Fruit fly (Drosophila melanogaster) whole organism, embryonic: ENCODE data around the gene Coq7.

ENCODE experiments used
- Adf1 ChIP-seq: fragments of 200-800 bp; sonication (Bioruptor generic); IDR thresholded peaks from 2 replicates; pipeline ENCODE4 v1.3.6; 2022; ENCODE audit warnings: missing biosample characterization, missing genetic modification characterization
- B-H1 ChIP-seq: fragments of 200-800 bp; sonication (Bioruptor generic); IDR thresholded peaks from 3 replicates; pipeline ENCODE4 v1.3.6; 2022; ENCODE audit warnings: missing biosample characterization, missing genetic modification characterization
- B-H2 ChIP-seq: fragments of 200-800 bp; sonication (Bioruptor generic); optimal IDR thresholded peaks from 2 replicates; lab custom pipeline; 2018; ENCODE audit warnings: missing biosample characterization, mild to moderate bottlenecking, missing genetic modification characterization
- C15 ChIP-seq: fragments of 200-800 bp; sonication (Bioruptor generic); IDR thresholded peaks from 3 replicates; pipeline ENCODE4 v1.3.6; 2022; ENCODE audit warnings: missing biosample characterization, missing genetic modification characterization
- CG10543 ChIP-seq: fragments of 200-800 bp; sonication (Bioruptor generic); optimal IDR thresholded peaks from 3 replicates; lab custom pipeline; 2017; ENCODE audit warnings: missing biosample characterization, mild to moderate bottlenecking, missing genetic modification characterization, moderate library complexity
- CG11504 ChIP-seq: fragments of 200-800 bp; sonication (Bioruptor generic); optimal IDR thresholded peaks from 3 replicates; lab custom pipeline; 2019; ENCODE audit warnings: missing biosample characterization, mild to moderate bottlenecking, missing genetic modification characterization, moderate library complexity
- CG11560 ChIP-seq: fragments of 200-800 bp; sonication (Bioruptor generic); IDR thresholded peaks from 3 replicates; pipeline ENCODE4 v1.3.6; 2022; ENCODE audit warnings: missing biosample characterization, missing genetic modification characterization
- CG12659 ChIP-seq: fragments of 200-800 bp; sonication (Bioruptor generic); optimal IDR thresholded peaks from 3 replicates; lab custom pipeline; 2017; ENCODE audit warnings: mild to moderate bottlenecking, missing biosample characterization, missing genetic modification reagents, missing genetic modification characterization
- CG14014 ChIP-seq: fragments of 200-800 bp; sonication (Bioruptor generic); IDR thresholded peaks from 2 replicates; pipeline ENCODE4 v1.3.6; 2022; ENCODE audit warnings: missing biosample characterization, missing genetic modification characterization
- CG15073 ChIP-seq: fragments of 200-800 bp; sonication (Bioruptor generic); optimal IDR thresholded peaks from 2 replicates; lab custom pipeline; 2016; ENCODE audit warnings: missing biosample characterization, missing genetic modification characterization
- CG1529 ChIP-seq: fragments of 200-800 bp; sonication (Bioruptor generic); optimal IDR thresholded peaks from 3 replicates; lab custom pipeline; 2018; ENCODE audit warnings: missing biosample characterization, missing genetic modification characterization
- CG17568 ChIP-seq: fragments of 200-800 bp; sonication (Bioruptor generic); optimal IDR thresholded peaks from 2 replicates; lab custom pipeline; 2018; ENCODE audit warnings: missing biosample characterization, mild to moderate bottlenecking, missing genetic modification characterization, moderate library complexity
- CG2120 ChIP-seq: fragments of 200-800 bp; sonication (Bioruptor generic); optimal IDR thresholded peaks from 3 replicates; lab custom pipeline; 2016; ENCODE audit warnings: missing biosample characterization, missing genetic modification characterization
- CG2678 ChIP-seq: fragments of 200-800 bp; sonication (Bioruptor generic); optimal IDR thresholded peaks from 3 replicates; lab custom pipeline; 2019; ENCODE audit warnings: missing biosample characterization, mild to moderate bottlenecking, missing genetic modification characterization, moderate library complexity
- CG2712 ChIP-seq: fragments of 200-800 bp; optimal IDR thresholded peaks from 3 replicates; lab custom pipeline; 2019; ENCODE audit warnings: missing biosample characterization, mild to moderate bottlenecking, missing genetic modification characterization, moderate library complexity
- CG34422 ChIP-seq: fragments of 200-800 bp; sonication (Bioruptor generic); IDR thresholded peaks from 3 replicates; pipeline ENCODE4 v1.3.6; 2022; ENCODE audit warnings: missing biosample characterization, missing genetic modification characterization
- CG3847 ChIP-seq: fragments of 200-800 bp; sonication (Bioruptor generic); IDR thresholded peaks from 2 replicates; pipeline ENCODE4 v1.3.6; 2022; ENCODE audit warnings: missing biosample characterization, missing genetic modification characterization
- CG4282 ChIP-seq: fragments of 200-800 bp; sonication (Bioruptor generic); optimal IDR thresholded peaks from 2 replicates; lab custom pipeline; 2016; ENCODE audit warnings: missing biosample characterization, missing genetic modification characterization
- CG6854 ChIP-seq: fragments of 200-800 bp; sonication (Bioruptor generic); optimal IDR thresholded peaks from 3 replicates; lab custom pipeline; 2017; ENCODE audit warnings: missing biosample characterization, mild to moderate bottlenecking, missing genetic modification characterization
- CG7372 ChIP-seq: fragments of 200-800 bp; sonication (Bioruptor generic); IDR thresholded peaks from 2 replicates; pipeline ENCODE4 v1.3.6; 2022; ENCODE audit warnings: missing biosample characterization, missing genetic modification characterization
- CG7963 ChIP-seq: fragments of 200-800 bp; sonication (Bioruptor generic); IDR thresholded peaks from 3 replicates; pipeline ENCODE4 v1.3.6; 2022; ENCODE audit warnings: missing biosample characterization, missing genetic modification characterization; ENCODE audit not compliant: partially characterized antibody
- CG8944 ChIP-seq: fragments of 200-800 bp; sonication (Bioruptor generic); optimal IDR thresholded peaks from 3 replicates; lab custom pipeline; 2016; ENCODE audit warnings: missing biosample characterization, missing genetic modification characterization
- CG9437 ChIP-seq: fragments of 200-800 bp; sonication (Bioruptor generic); optimal IDR thresholded peaks from 2 replicates; lab custom pipeline; 2018; ENCODE audit warnings: missing biosample characterization, mild to moderate bottlenecking, missing genetic modification characterization
- CG9797 ChIP-seq: fragments of 200-800 bp; sonication (Bioruptor generic); optimal IDR thresholded peaks from 3 replicates; lab custom pipeline; 2018; ENCODE audit warnings: missing biosample characterization, mild to moderate bottlenecking, missing genetic modification characterization
- Dfd ChIP-seq, 2 experiments: fragments of >200 bp; optimal IDR thresholded peaks; 2 replicates each; lab custom pipeline; 2017; ENCODE audit warnings: missing biosample characterization in 2 of 2, missing genetic modification characterization in 2 of 2
- ERR ChIP-seq: fragments of 200-800 bp; sonication (Bioruptor generic); optimal IDR thresholded peaks from 2 replicates; lab custom pipeline; 2016; ENCODE audit warnings: missing biosample characterization, missing genetic modification characterization
- Hmx ChIP-seq: fragments of 200-800 bp; sonication (Bioruptor generic); optimal IDR thresholded peaks from 2 replicates; lab custom pipeline; 2016; ENCODE audit warnings: missing biosample characterization, missing genetic modification characterization
- Lpt ChIP-seq: fragments of >200 bp; optimal IDR thresholded peaks from 2 replicates; lab custom pipeline; 2018; ENCODE audit warnings: missing biosample characterization, missing genetic modification characterization
- MBD-R2 ChIP-seq: fragments of 200-800 bp; sonication (Bioruptor generic); IDR thresholded peaks from 2 replicates; pipeline ENCODE4 v1.3.6; 2022; ENCODE audit warnings: missing biosample characterization, missing genetic modification characterization
- Mad ChIP-seq: fragments of 200-800 bp; sonication (Bioruptor generic); optimal IDR thresholded peaks from 2 replicates; lab custom pipeline; 2016; ENCODE audit warnings: missing biosample characterization, missing genetic modification characterization
- Mrtf ChIP-seq: fragments of 200-800 bp; sonication (Bioruptor generic); IDR thresholded peaks from 3 replicates; pipeline ENCODE4 v1.3.6; 2022; ENCODE audit warnings: missing biosample characterization, missing genetic modification characterization
- NFAT ChIP-seq: fragments of 200-800 bp; sonication (Bioruptor generic); IDR thresholded peaks from 2 replicates; pipeline ENCODE4 v1.3.6; 2022; ENCODE audit warnings: missing biosample characterization, missing genetic modification characterization
- Oli ChIP-seq: fragments of 200-800 bp; sonication (Bioruptor generic); optimal IDR thresholded peaks from 2 replicates; lab custom pipeline; 2018; ENCODE audit warnings: missing biosample characterization, mild to moderate bottlenecking, missing genetic modification characterization, moderate library complexity
- Optix ChIP-seq: fragments of 200-800 bp; sonication (Bioruptor generic); IDR thresholded peaks from 3 replicates; pipeline ENCODE4 v1.3.6; 2022; ENCODE audit warnings: missing biosample characterization, missing genetic modification characterization
- Xbp1 ChIP-seq: fragments of 200-800 bp; sonication (Bioruptor generic); optimal IDR thresholded peaks from 3 replicates; lab custom pipeline; 2016; ENCODE audit warnings: missing biosample characterization, mild to moderate bottlenecking, missing genetic modification characterization
- chinmo ChIP-seq: fragments of 200-800 bp; sonication (Bioruptor generic); IDR thresholded peaks from 4 replicates; pipeline ENCODE4 v1.3.6; 2022; ENCODE audit warnings: missing biosample characterization, missing genetic modification characterization; ENCODE audit not compliant: partially characterized antibody
- danr ChIP-seq: fragments of 200-800 bp; sonication (Bioruptor generic); IDR thresholded peaks from 2 replicates; pipeline ENCODE4 v1.3.6; 2022; ENCODE audit warnings: missing biosample characterization, missing genetic modification characterization
- disco-r ChIP-seq: fragments of 200-800 bp; sonication (Bioruptor generic); optimal IDR thresholded peaks from 2 replicates; lab custom pipeline; 2016; ENCODE audit warnings: missing biosample characterization, missing genetic modification characterization
- fu2 ChIP-seq: fragments of 200-800 bp; sonication (Bioruptor generic); optimal IDR thresholded peaks from 2 replicates; lab custom pipeline; 2016; ENCODE audit warnings: missing biosample characterization, missing genetic modification characterization
- gem ChIP-seq: fragments of 200-800 bp; sonication (Bioruptor generic); optimal IDR thresholded peaks from 2 replicates; lab custom pipeline; 2019; ENCODE audit warnings: missing biosample characterization, mild to moderate bottlenecking, missing genetic modification characterization, moderate library complexity
- jumu ChIP-seq: fragments of 200-800 bp; sonication (Bioruptor generic); optimal IDR thresholded peaks from 3 replicates; lab custom pipeline; 2016; ENCODE audit warnings: missing biosample characterization, missing genetic modification characterization
- ken ChIP-seq: fragments of 200-800 bp; sonication (Bioruptor generic); IDR thresholded peaks from 3 replicates; pipeline ENCODE4 v1.3.6; 2022; ENCODE audit warnings: missing biosample characterization, missing genetic modification characterization
- lmd ChIP-seq: fragments of 200-800 bp; sonication (Bioruptor generic); IDR thresholded peaks from 2 replicates; pipeline ENCODE4 v1.3.6; 2022; ENCODE audit warnings: missing biosample characterization, missing genetic modification characterization
- mam ChIP-seq: fragments of 200-800 bp; sonication (Bioruptor generic); optimal IDR thresholded peaks from 3 replicates; lab custom pipeline; 2016; ENCODE audit warnings: missing biosample characterization, missing genetic modification characterization
- nerfin-1 ChIP-seq: fragments of 200-800 bp; sonication (Bioruptor generic); optimal IDR thresholded peaks from 3 replicates; lab custom pipeline; 2019; ENCODE audit warnings: missing biosample characterization, mild to moderate bottlenecking, missing genetic modification characterization, moderate library complexity
- slp2 ChIP-seq: fragments of 200-800 bp; sonication (Bioruptor generic); optimal IDR thresholded peaks from 2 replicates; lab custom pipeline; 2016; ENCODE audit warnings: missing biosample characterization, missing genetic modification characterization
- tna ChIP-seq: fragments of 200-800 bp; sonication (Bioruptor generic); IDR thresholded peaks from 2 replicates; pipeline ENCODE4 v1.3.6; 2022; ENCODE audit warnings: missing biosample characterization, missing genetic modification characterization; ENCODE audit not compliant: partially characterized antibody
- unc-4 ChIP-seq: fragments of 200-800 bp; sonication (Bioruptor generic); IDR thresholded peaks from 2 replicates; pipeline ENCODE4 v1.3.6; 2022; ENCODE audit warnings: missing biosample characterization, missing genetic modification characterization; ENCODE audit not compliant: partially characterized antibody
- unpg ChIP-seq: fragments of 200-800 bp; sonication (Bioruptor generic); optimal IDR thresholded peaks from 3 replicates; lab custom pipeline; 2018; ENCODE audit warnings: missing biosample characterization, mild to moderate bottlenecking, missing genetic modification characterization, moderate library complexity
- usp ChIP-seq: fragments of >200 bp; optimal IDR thresholded peaks from 2 replicates; lab custom pipeline; 2017; ENCODE audit warnings: missing biosample characterization, missing genetic modification characterization

Coq7 gene

DNA sequence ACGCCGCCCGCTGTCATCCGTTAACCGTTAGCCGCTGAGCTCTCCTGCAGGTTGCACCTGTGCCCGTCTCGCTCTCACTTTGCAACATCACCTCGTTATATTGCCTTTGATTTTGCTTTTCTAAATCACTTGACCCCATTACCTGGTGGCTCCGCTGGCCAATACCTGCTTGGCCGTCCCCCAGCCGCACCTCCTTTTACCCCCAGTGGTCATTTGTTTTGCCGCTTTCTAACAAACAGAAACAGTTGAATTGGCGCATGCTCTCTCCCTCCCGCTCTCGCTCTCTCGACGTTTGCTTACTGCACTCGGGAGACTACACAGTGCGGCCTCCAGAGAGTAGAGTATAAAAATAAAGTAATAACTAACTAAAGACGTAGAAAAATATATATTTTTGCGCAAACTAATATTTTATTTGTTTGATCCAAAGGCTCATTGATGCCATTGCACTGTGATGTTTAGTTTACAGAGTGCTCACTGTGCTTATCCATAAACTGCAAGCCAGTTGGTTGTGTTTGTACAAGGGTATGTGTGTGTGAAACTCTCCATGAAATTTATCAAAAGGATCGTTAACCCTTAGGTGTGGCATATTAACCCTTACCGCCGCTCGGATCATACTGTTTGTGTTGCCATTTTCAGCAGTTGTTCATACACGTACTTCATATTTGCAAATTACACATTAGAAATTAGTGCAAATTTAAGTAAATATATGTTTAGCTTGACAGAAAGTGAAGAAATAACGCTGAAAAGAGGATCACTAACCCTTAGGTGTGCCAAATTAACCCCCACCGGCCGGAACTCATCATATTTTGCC is 33.7 kb downstream of the Coq7 start (continued):
- TF ChIP-seq Optix (GFP tag; lab: Robert Waterston, UW) (peak; percentile 89), CG2712 (peak; percentile 84), ken (GFP tag; lab: Robert Waterston, UW) (peak; percentile 93), Xbp1 (GFP tag; lab: Kevin White, UChicago) (peak; percentile 84), gem (tag; lab: Kevin White, UChicago) (peak; percentile 86), slp2 (peak; percentile 53), nerfin-1 (peak; percentile 64), CG15073 (no peak), MBD-R2 (GFP tag; lab: Robert Waterston, UW) (peak; percentile 67; the same call in 1 of the 2 replicates), chinmo (GFP tag; lab: Robert Waterston, UW) (no peak), CG6854 (GFP tag; lab: Kevin White, UChicago) (peak; percentile 53), CG3847 (GFP tag; lab: Robert Waterston, UW) (peak; percentile 69), Adf1 (GFP tag; lab: Robert Waterston, UW) (peak; percentile 46; the same call in 1 of the 2 replicates), CG7372 (GFP tag; lab: Robert Waterston, UW) (peak; percentile 79), CG34422 (peak; percentile 87), unpg (GFP tag; lab: Kevin White, UChicago) (no peak), jumu (GFP tag; lab: Kevin White, UChicago) (peak; percentile 55), unc-4 (GFP tag; lab: Robert Waterston, UW) (no peak), CG2120 (GFP tag; lab: Kevin White, UChicago) (peak; percentile 82), CG2678 (no peak), CG9437 (GFP tag; lab: Kevin White, UChicago) (peak; percentile 63), CG7963 (GFP tag; lab: Robert Waterston, UW) (no peak), CG8944 (peak; percentile 43), Hmx (no peak), CG1529 (peak; percentile 67), usp (GFP tag; lab: Kevin White, UChicago) (no peak), NFAT (GFP tag; lab: Robert Waterston, UW) (peak; percentile 84), CG10543 (no peak), Oli (tag; lab: Kevin White, UChicago) (peak; percentile 79), CG11504 (no peak), B-H2 (GFP tag; lab: Kevin White, UChicago) (peak; percentile 37), CG9797 (GFP tag; lab: Kevin White, UChicago) (no peak), C15 (GFP tag; lab: Robert Waterston, UW) (peak; percentile 24; the same call in 1 of the 3 replicates), disco-r (GFP tag; lab: Kevin White, UChicago) (peak; percentile 41), fu2 (no peak), danr (0 out of 2 replicates have a peak, but pooled peaks have one; percentile 47), B-H1 (GFP tag; lab: Robert Waterston, UW) (peak; percentile 84), CG17568 (GFP tag; lab: Kevin White, UChicago) (no peak), tna (GFP tag; lab: Robert Waterston, UW) (no peak), Mad (GFP tag; lab: Kevin White, UChicago) (peak; percentile 69), CG14014 (GFP tag; lab: Robert Waterston, UW) (peak; percentile 83), lmd (peak; percentile 81), Lpt (GFP tag; lab: Kevin White, UChicago) (no peak), CG11560 (tag; lab: Robert Waterston, UW) (peak; percentile 72), mam (GFP tag; lab: Kevin White, UChicago) (peak; percentile 62), Mrtf (GFP tag; lab: Robert Waterston, UW) (peak; percentile 81), Dfd (GFP tag; optimal IDR thresholded peaks at IDR 0.05; lab: Kevin White, UChicago) (no peak), CG12659 (GFP tag; lab: Kevin White, UChicago) (peak; percentile 74), ERR (GFP tag; lab: Kevin White, UChicago) (no peak), CG4282 (GFP tag; lab: Kevin White, UChicago) (peak; percentile 30)
